Fruit fly (Drosophila melanogaster) whole organism, embryonic: ENCODE results near the gene Neurl4.
A peak's percentile ranks its signal among the peaks of the same experiment; 100 is the strongest.

ENCODE experiments used
- B-H1 ChIP-seq: fragments of 200-800 bp; sonication (Bioruptor generic); IDR thresholded peaks from 3 replicates; pipeline ENCODE4 v1.3.6; 2022; ENCODE audit warnings: missing biosample characterization, missing genetic modification characterization
- C15 ChIP-seq: fragments of 200-800 bp; sonication (Bioruptor generic); IDR thresholded peaks from 3 replicates; pipeline ENCODE4 v1.3.6; 2022; ENCODE audit warnings: missing biosample characterization, missing genetic modification characterization
- CG12236 ChIP-seq: fragments of 200-800 bp; sonication (Bioruptor generic); optimal IDR thresholded peaks from 2 replicates; lab custom pipeline; 2016; ENCODE audit warnings: missing biosample characterization, missing genetic modification characterization
- CG12942 ChIP-seq: fragments of 200-800 bp; sonication (Bioruptor generic); optimal IDR thresholded peaks from 3 replicates; lab custom pipeline; 2016; ENCODE audit warnings: missing biosample characterization, missing genetic modification characterization
- CG13775 ChIP-seq: fragments of 200-800 bp; sonication (Bioruptor generic); optimal IDR thresholded peaks from 3 replicates; lab custom pipeline; 2017; ENCODE audit warnings: missing biosample characterization, mild to moderate bottlenecking, missing genetic modification characterization
- CG16779 ChIP-seq: fragments of 200-800 bp; sonication (Bioruptor generic); IDR thresholded peaks from 2 replicates; pipeline ENCODE4 v1.3.6; 2022; ENCODE audit warnings: missing biosample characterization, missing genetic modification characterization
- CG17186 ChIP-seq: fragments of 200-800 bp; sonication (Bioruptor generic); optimal IDR thresholded peaks from 3 replicates; lab custom pipeline; 2017; ENCODE audit warnings: missing biosample characterization, missing genetic modification reagents, missing genetic modification characterization
- CG1832 ChIP-seq: fragments of 200-800 bp; sonication (Bioruptor generic); optimal IDR thresholded peaks from 2 replicates; lab custom pipeline; 2017; ENCODE audit warnings: missing biosample characterization, mild to moderate bottlenecking, missing genetic modification characterization, inconsistent platforms
- CG18619 ChIP-seq: fragments of 200-800 bp; sonication (Bioruptor generic); optimal IDR thresholded peaks from 3 replicates; lab custom pipeline; 2017; ENCODE audit warnings: missing biosample characterization, mild to moderate bottlenecking, missing genetic modification characterization
- CG2116 ChIP-seq: fragments of 200-800 bp; sonication (Bioruptor generic); optimal IDR thresholded peaks from 3 replicates; lab custom pipeline; 2018; ENCODE audit warnings: missing biosample characterization, mild to moderate bottlenecking, missing genetic modification characterization
- CG2129 ChIP-seq: fragments of 200-800 bp; sonication (Bioruptor generic); IDR thresholded peaks from 2 replicates; pipeline ENCODE4 v1.3.6; 2022; ENCODE audit warnings: missing biosample characterization, missing genetic modification characterization; ENCODE audit not compliant: partially characterized antibody
- CG2712 ChIP-seq: fragments of 200-800 bp; optimal IDR thresholded peaks from 3 replicates; lab custom pipeline; 2019; ENCODE audit warnings: missing biosample characterization, mild to moderate bottlenecking, missing genetic modification characterization, moderate library complexity
- CG2889 ChIP-seq: fragments of 200-800 bp; sonication (Bioruptor generic); IDR thresholded peaks from 3 replicates; pipeline ENCODE4 v1.3.6; 2022; ENCODE audit warnings: missing biosample characterization, missing genetic modification characterization
- CG30403 ChIP-seq: fragments of 200-800 bp; sonication (Bioruptor generic); optimal IDR thresholded peaks from 3 replicates; lab custom pipeline; 2016; ENCODE audit warnings: missing biosample characterization, missing genetic modification characterization
- CG3838 ChIP-seq: fragments of 200-800 bp; sonication (Bioruptor generic); optimal IDR thresholded peaks from 3 replicates; lab custom pipeline; 2016; ENCODE audit warnings: missing biosample characterization, missing genetic modification characterization
- CG4360 ChIP-seq: fragments of 200-800 bp; sonication (Bioruptor generic); IDR thresholded peaks from 2 replicates; pipeline ENCODE4 v1.3.6; 2022; ENCODE audit warnings: missing biosample characterization, missing genetic modification characterization
- CG5245 ChIP-seq: fragments of 200-800 bp; sonication (Bioruptor generic); optimal IDR thresholded peaks from 3 replicates; lab custom pipeline; 2016; ENCODE audit warnings: missing biosample characterization, missing genetic modification characterization
- CG6272 ChIP-seq: fragments of 200-800 bp; sonication (Bioruptor generic); IDR thresholded peaks from 2 replicates; pipeline ENCODE4 v1.3.6; 2022; ENCODE audit warnings: missing biosample characterization, missing genetic modification characterization
- CG8089 ChIP-seq: fragments of 200-800 bp; sonication (Bioruptor generic); optimal IDR thresholded peaks from 3 replicates; lab custom pipeline; 2016; ENCODE audit warnings: missing biosample characterization, missing genetic modification characterization
- CG9727 ChIP-seq: fragments of 200-800 bp; sonication (Bioruptor generic); optimal IDR thresholded peaks from 3 replicates; lab custom pipeline; 2017; ENCODE audit warnings: missing biosample characterization, mild to moderate bottlenecking, missing genetic modification characterization
- D19A ChIP-seq: fragments of 200-800 bp; optimal IDR thresholded peaks from 3 replicates; lab custom pipeline; 2019; ENCODE audit warnings: missing biosample characterization, mild to moderate bottlenecking, missing genetic modification characterization, moderate library complexity
- Dek ChIP-seq: fragments of 200-800 bp; sonication (Bioruptor generic); optimal IDR thresholded peaks from 3 replicates; lab custom pipeline; 2019; ENCODE audit warnings: missing biosample characterization, mild to moderate bottlenecking, missing genetic modification characterization, moderate library complexity
- Dip3 ChIP-seq: fragments of 200-800 bp; sonication (Bioruptor generic); optimal IDR thresholded peaks from 3 replicates; lab custom pipeline; 2016; ENCODE audit warnings: missing biosample characterization, missing genetic modification characterization
- Dll ChIP-seq: fragments of 200-800 bp; sonication (Bioruptor generic); IDR thresholded peaks from 4 replicates; pipeline ENCODE4 v1.3.6; 2022; ENCODE audit warnings: missing biosample characterization, missing genetic modification characterization; ENCODE audit not compliant: partially characterized antibody
- Elba2 ChIP-seq: fragments of 200-800 bp; sonication (Bioruptor generic); optimal IDR thresholded peaks from 3 replicates; lab custom pipeline; 2016; ENCODE audit warnings: missing biosample characterization, missing genetic modification characterization
- Fer3 ChIP-seq: fragments of 200-800 bp; sonication (Bioruptor generic); optimal IDR thresholded peaks from 2 replicates; lab custom pipeline; 2018; ENCODE audit warnings: missing biosample characterization, mild to moderate bottlenecking, missing genetic modification characterization, moderate library complexity
- Gug ChIP-seq: fragments of 200-800 bp; sonication (Bioruptor generic); IDR thresholded peaks from 4 replicates; pipeline ENCODE4 v1.3.6; 2022; ENCODE audit warnings: missing biosample characterization, missing genetic modification characterization
- H15 ChIP-seq: fragments of 200-800 bp; sonication (Bioruptor generic); IDR thresholded peaks from 3 replicates; pipeline ENCODE4 v1.3.6; 2022; ENCODE audit warnings: missing biosample characterization, missing genetic modification characterization
- HLH3B ChIP-seq: fragments of 200-800 bp; sonication (Bioruptor generic); IDR thresholded peaks from 2 replicates; pipeline ENCODE4 v1.3.6; 2022; ENCODE audit warnings: missing biosample characterization, missing genetic modification characterization
- Hand ChIP-seq: fragments of 200-800 bp; sonication (Bioruptor generic); optimal IDR thresholded peaks from 2 replicates; lab custom pipeline; 2017; ENCODE audit warnings: mild to moderate bottlenecking, missing biosample characterization, missing genetic modification reagents, missing genetic modification characterization
- Lpt ChIP-seq: fragments of >200 bp; optimal IDR thresholded peaks from 2 replicates; lab custom pipeline; 2018; ENCODE audit warnings: missing biosample characterization, missing genetic modification characterization
- Pdp1 ChIP-seq, 2 experiments: fragments of 200-800 bp; sonication (Bioruptor generic); optimal IDR thresholded peaks; 3 replicates each; lab custom pipeline; 2016; ENCODE audit warnings: missing biosample characterization in 2 of 2, missing genetic modification characterization in 2 of 2, mild to moderate bottlenecking in 1 of 2, moderate library complexity in 1 of 2
- Rx ChIP-seq: fragments of 200-800 bp; sonication (Bioruptor generic); IDR thresholded peaks from 2 replicates; pipeline ENCODE4 v1.3.6; 2022; ENCODE audit warnings: missing biosample characterization, missing genetic modification characterization
- fd64A ChIP-seq: fragments of 200-800 bp; sonication (Bioruptor generic); optimal IDR thresholded peaks from 3 replicates; lab custom pipeline; 2018; ENCODE audit warnings: missing biosample characterization, mild to moderate bottlenecking, missing genetic modification characterization
- jigr1 ChIP-seq: fragments of 200-800 bp; sonication (Bioruptor generic); IDR thresholded peaks from 3 replicates; pipeline ENCODE4 v1.3.6; 2022; ENCODE audit warnings: missing biosample characterization, missing genetic modification characterization
- kay ChIP-seq: fragments of 200-800 bp; sonication (Bioruptor generic); optimal IDR thresholded peaks from 2 replicates; lab custom pipeline; 2016; ENCODE audit warnings: missing biosample characterization, missing genetic modification characterization
- lov ChIP-seq, 2 experiments: fragments of 200-800 bp in 1 of 2; fragments of >200 bp in 1 of 2; sonication (Bioruptor generic) in 1 of 2; IDR thresholded peaks in 1 of 2; optimal IDR thresholded peaks in 1 of 2; 2 replicates in 1 of 2; 3 replicates in 1 of 2; pipeline versions ENCODE4 v1.3.6 to Lab custom; 2017 to 2022; ENCODE audit warnings: missing biosample characterization in 1 of 2, missing genetic modification characterization in 1 of 2
- maf-S ChIP-seq: fragments of 200-800 bp; sonication (Bioruptor generic); optimal IDR thresholded peaks from 2 replicates; lab custom pipeline; 2016; ENCODE audit warnings: missing biosample characterization, missing genetic modification characterization
- nerfin-2 ChIP-seq: fragments of 200-800 bp; sonication (Bioruptor generic); IDR thresholded peaks from 2 replicates; pipeline ENCODE4 v1.3.6; 2022; ENCODE audit warnings: missing biosample characterization, missing genetic modification characterization; ENCODE audit not compliant: partially characterized antibody
- oc ChIP-seq: fragments of 200-800 bp; sonication (Bioruptor generic); optimal IDR thresholded peaks from 2 replicates; lab custom pipeline; 2018; ENCODE audit warnings: missing biosample characterization, mild to moderate bottlenecking, missing genetic modification characterization, moderate library complexity
- odd ChIP-seq: fragments of 200-800 bp; sonication (Bioruptor generic); optimal IDR thresholded peaks from 2 replicates; lab custom pipeline; 2017; ENCODE audit warnings: missing biosample characterization, mild to moderate bottlenecking, missing genetic modification characterization
- seq ChIP-seq: fragments of 200-800 bp; sonication (Bioruptor generic); IDR thresholded peaks from 2 replicates; pipeline ENCODE4 v1.3.6; 2022; ENCODE audit warnings: missing biosample characterization, missing genetic modification characterization
- sim ChIP-seq: fragments of 200-800 bp; sonication (Bioruptor generic); IDR thresholded peaks from 2 replicates; pipeline ENCODE4 v1.3.6; 2022; ENCODE audit warnings: missing biosample characterization, missing genetic modification characterization
- sna ChIP-seq: fragments of 200-800 bp; sonication (Bioruptor generic); IDR thresholded peaks from 2 replicates; pipeline ENCODE4 v1.3.6; 2022; ENCODE audit warnings: missing biosample characterization, missing genetic modification characterization; ENCODE audit not compliant: partially characterized antibody
- sr ChIP-seq: fragments of 200-800 bp; sonication (Bioruptor generic); IDR thresholded peaks from 3 replicates; pipeline ENCODE4 v1.3.6; 2022; ENCODE audit warnings: missing biosample characterization, missing genetic modification characterization
- trem ChIP-seq: fragments of 200-800 bp; optimal IDR thresholded peaks from 3 replicates; lab custom pipeline; 2019; ENCODE audit warnings: missing biosample characterization, mild to moderate bottlenecking, missing genetic modification characterization, moderate library complexity
- unpg ChIP-seq: fragments of 200-800 bp; sonication (Bioruptor generic); optimal IDR thresholded peaks from 3 replicates; lab custom pipeline; 2018; ENCODE audit warnings: missing biosample characterization, mild to moderate bottlenecking, missing genetic modification characterization, moderate library complexity
- wor ChIP-seq: fragments of 200-800 bp; sonication (Bioruptor generic); IDR thresholded peaks from 2 replicates; pipeline ENCODE4 v1.3.6; 2022; ENCODE audit warnings: missing biosample characterization, missing genetic modification characterization
- yki ChIP-seq: fragments of >200 bp; optimal IDR thresholded peaks from 3 replicates; lab custom pipeline; 2018

Neurl4 gene

DNA sequence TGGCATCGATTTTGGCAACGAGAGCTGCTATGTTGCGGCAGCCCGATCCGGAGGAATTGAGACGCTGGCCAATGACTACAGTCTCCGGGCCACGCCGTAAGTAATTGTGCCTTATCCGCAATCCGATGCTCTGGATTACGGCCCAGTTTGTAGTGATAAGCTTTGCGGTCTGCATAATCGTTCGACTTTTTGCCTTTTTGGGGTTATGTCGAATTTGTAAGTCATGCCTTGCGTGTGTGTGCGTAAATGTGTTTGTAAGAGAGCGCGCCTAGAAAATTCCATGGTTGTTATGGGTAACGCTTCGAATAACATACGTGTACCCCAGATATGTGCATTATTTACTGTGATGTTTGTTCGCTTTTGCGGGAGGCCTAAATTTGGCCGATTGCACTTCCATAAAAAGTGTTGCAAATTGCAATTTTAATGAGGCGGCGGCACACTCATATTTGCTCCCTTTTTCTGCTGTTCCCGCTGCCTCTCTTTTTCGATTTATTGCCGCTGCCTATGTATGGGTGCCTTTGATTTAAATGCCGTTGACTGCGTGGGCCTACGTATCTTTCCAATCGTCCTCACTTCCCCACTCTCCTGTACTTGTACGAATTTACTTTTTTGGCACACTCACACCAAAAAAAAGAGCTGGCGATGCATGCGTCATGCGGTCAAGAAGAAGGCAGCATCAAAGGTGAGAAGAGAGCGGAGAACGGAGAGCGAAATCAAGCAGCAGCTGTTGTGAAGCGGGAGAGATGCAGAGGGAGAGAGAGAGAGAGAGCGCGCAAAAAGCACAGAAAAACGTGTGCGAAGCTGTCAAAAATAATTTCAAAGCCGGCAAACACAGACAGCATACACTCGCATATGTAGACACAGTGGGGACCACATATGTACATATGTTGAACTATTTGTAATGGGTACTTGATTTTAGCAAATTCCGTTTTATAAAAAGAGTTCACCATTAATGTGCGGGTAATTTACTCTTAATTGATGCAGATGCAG, 11.7 kb downstream of the Neurl4 start (continued):
- TF ChIP-seq wor: no peak
- no peak for TF ChIP-seq CG12942 (GFP tag; lab: Kevin White, UChicago)
- TF ChIP-seq CG2129 (GFP tag; lab: Robert Waterston, UW): no peak
- TF ChIP-seq CG4360 (GFP tag; lab: Robert Waterston, UW): no peak
- no peak; the same call in 1 of the 2 replicates for TF ChIP-seq seq
- peak; percentile 34; the same call in 1 of the 2 replicates for TF ChIP-seq sna (GFP tag; lab: Robert Waterston, UW)
- TF ChIP-seq CG5245 (GFP tag; lab: Kevin White, UChicago): no peak
- no peak for TF ChIP-seq yki (lab: Kevin White, UChicago)
- TF ChIP-seq jigr1 (GFP tag; lab: Robert Waterston, UW): no peak
- TF ChIP-seq CG30403: no peak
- TF ChIP-seq CG18619 (GFP tag; lab: Kevin White, UChicago): no peak
- no peak for TF ChIP-seq Hand
- no peak for TF ChIP-seq oc (tag; lab: Kevin White, UChicago)
- TF ChIP-seq Dll (GFP tag; lab: Robert Waterston, UW): peak; percentile 29; the same call in 1 of the 4 replicates
- no peak for TF ChIP-seq CG6272 (GFP tag; lab: Robert Waterston, UW)
- TF ChIP-seq trem (tag; lab: Kevin White, UChicago): no peak
- no peak for TF ChIP-seq lov (optimal IDR thresholded peaks at IDR 0.05; lab: Kevin White, UChicago)
- no peak for TF ChIP-seq lov (GFP tag; IDR thresholded peaks at IDR 0.05; lab: Robert Waterston, UW)
- no peak for TF ChIP-seq CG9727 (GFP tag; lab: Kevin White, UChicago)
- TF ChIP-seq Rx: no peak
- no peak for TF ChIP-seq odd (GFP tag; lab: Kevin White, UChicago)
- TF ChIP-seq sr (GFP tag; lab: Robert Waterston, UW): no peak
- peak; percentile 67 for TF ChIP-seq CG1832 (GFP tag; lab: Kevin White, UChicago)
- no peak for TF ChIP-seq maf-S (GFP tag; lab: Kevin White, UChicago)
- no peak for TF ChIP-seq CG2712 (tag; lab: Kevin White, UChicago)
- TF ChIP-seq C15: no peak
- no peak for TF ChIP-seq fd64A
- no peak for TF ChIP-seq H15 (GFP tag; lab: Robert Waterston, UW)
- TF ChIP-seq Fer3 (tag; lab: Kevin White, UChicago): no peak
- TF ChIP-seq D19A: no peak
- peak in 1 of 2 experiments; percentile 91 for TF ChIP-seq Pdp1 (GFP tag; optimal IDR thresholded peaks at IDR 0.05; lab: Kevin White, UChicago)
- TF ChIP-seq CG3838 (GFP tag; lab: Kevin White, UChicago): no peak
- no peak for TF ChIP-seq HLH3B (GFP tag; lab: Robert Waterston, UW)
- TF ChIP-seq kay (GFP tag; lab: Kevin White, UChicago): peak; percentile 35
- no peak for TF ChIP-seq Lpt (GFP tag; lab: Kevin White, UChicago)
- TF ChIP-seq B-H1 (GFP tag; lab: Robert Waterston, UW): peak; percentile 17; the same call in 1 of the 3 replicates
- TF ChIP-seq CG8089: no peak
- TF ChIP-seq CG17186 (GFP tag; lab: Kevin White, UChicago): no peak
- TF ChIP-seq CG13775 (GFP tag; lab: Kevin White, UChicago): no peak
- no peak for TF ChIP-seq nerfin-2 (GFP tag; lab: Robert Waterston, UW)
- TF ChIP-seq CG2116 (GFP tag; lab: Kevin White, UChicago): no peak
- TF ChIP-seq Elba2: no peak
- no peak for TF ChIP-seq Dek (tag; lab: Kevin White, UChicago)
- no peak for TF ChIP-seq Dip3 (GFP tag; lab: Kevin White, UChicago)
- TF ChIP-seq sim (GFP tag; lab: Robert Waterston, UW): no peak
- TF ChIP-seq Gug (GFP tag; lab: Robert Waterston, UW): no peak
- no peak for TF ChIP-seq unpg (GFP tag; lab: Kevin White, UChicago)
- TF ChIP-seq CG16779 (GFP tag; lab: Robert Waterston, UW): no peak
- TF ChIP-seq CG12236: no peak
- no peak for TF ChIP-seq CG2889 (GFP tag; lab: Robert Waterston, UW)
